Worm (Caenorhabditis elegans) whole organism, young adult: ENCODE measurements around the gene dhs-16.

Source experiments
- B0035.1 ChIP-seq: sonication (generic microtip); optimal IDR thresholded peaks from 2 replicates; lab custom pipeline; 2016; ENCODE audit warnings: missing genetic modification characterization, mild to moderate bottlenecking, missing compliant biosample characterization, missing genotype, missing genetic modification reagents
- C06A6.2 ChIP-seq: fragments of 200-800 bp; sonication (Bioruptor generic); conservative IDR thresholded peaks from 2 replicates; pipeline ENCODE4 v1.3.6; 2022; ENCODE audit warnings: missing genetic modification characterization, missing compliant biosample characterization
- C17E4.6 ChIP-seq: fragments of 200-800 bp; sonication (Bioruptor generic); IDR thresholded peaks from 2 replicates; pipeline ENCODE4 v1.3.6; 2022; ENCODE audit warnings: missing genetic modification reagents, missing genetic modification characterization, missing compliant biosample characterization
- D2030.7 ChIP-seq: fragments of 200-800 bp; sonication (Bioruptor generic); IDR thresholded peaks from 2 replicates; pipeline ENCODE4 v1.3.6; 2022; ENCODE audit warnings: missing genetic modification reagents, missing genetic modification characterization, missing compliant biosample characterization
- F33H1.4 ChIP-seq: fragments of 200-800 bp; sonication (Bioruptor generic); IDR thresholded peaks from 2 replicates; pipeline ENCODE4 v1.3.6; 2022; ENCODE audit warnings: missing genetic modification reagents, missing genetic modification characterization, missing compliant biosample characterization
- F37B4.10 ChIP-seq: fragments of 200-800 bp; sonication (Bioruptor generic); IDR thresholded peaks from 2 replicates; pipeline ENCODE4 v1.3.6; 2022; ENCODE audit warnings: missing genetic modification characterization, missing compliant biosample characterization
- F39B2.1 ChIP-seq: fragments of 200-800 bp; sonication (Bioruptor generic); IDR thresholded peaks from 2 replicates; pipeline ENCODE4 v1.3.6; 2022; ENCODE audit warnings: missing genetic modification reagents, missing genetic modification characterization, missing compliant biosample characterization
- F52B5.7 ChIP-seq: sonication (generic microtip); optimal IDR thresholded peaks from 2 replicates; lab custom pipeline; 2016; ENCODE audit warnings: mild to moderate bottlenecking, missing genetic modification characterization, missing compliant biosample characterization
- F55B11.4 ChIP-seq: sonication (generic microtip); optimal IDR thresholded peaks from 2 replicates; lab custom pipeline; 2016; ENCODE audit warnings: missing compliant biosample characterization, missing genetic modification characterization, borderline replicate concordance; ENCODE audit not compliant: insufficient read depth
- K11D2.4 ChIP-seq: fragments of 200-800 bp; sonication (Bioruptor generic); IDR thresholded peaks from 2 replicates; pipeline ENCODE4 v1.3.6; 2022; ENCODE audit warnings: missing genetic modification reagents, missing genetic modification characterization, missing compliant biosample characterization
- K12H6.12 ChIP-seq: fragments of 200-800 bp; sonication (Bioruptor generic); optimal IDR thresholded peaks from 2 replicates; lab custom pipeline; 2018; ENCODE audit warnings: mild to moderate bottlenecking, missing genetic modification characterization, missing compliant biosample characterization
- T07F8.4 ChIP-seq: sonication (generic microtip); optimal IDR thresholded peaks from 2 replicates; lab custom pipeline; 2016; ENCODE audit warnings: mild to moderate bottlenecking, missing genetic modification characterization, moderate library complexity, missing compliant biosample characterization
- Y53F4B.3 ChIP-seq: fragments of 200-800 bp; sonication (Bioruptor generic); IDR thresholded peaks from 2 replicates; pipeline ENCODE4 v1.3.6; 2022; ENCODE audit warnings: missing genetic modification reagents, missing genetic modification characterization, missing compliant biosample characterization
- Y53G8AR.9 ChIP-seq: fragments of 200-800 bp; sonication (Bioruptor generic); conservative IDR thresholded peaks from 2 replicates; pipeline ENCODE4 v1.3.6; 2022; ENCODE audit warnings: missing genetic modification reagents, missing genetic modification characterization, missing compliant biosample characterization
- ZK185.1 ChIP-seq: sonication (generic microtip); optimal IDR thresholded peaks from 2 replicates; lab custom pipeline; 2016; ENCODE audit warnings: mild to moderate bottlenecking, missing genetic modification characterization, missing compliant biosample characterization; ENCODE audit not compliant: poor library complexity, severe bottlenecking
- aptf-2 ChIP-seq: fragments of 200-800 bp; sonication (Bioruptor generic); conservative IDR thresholded peaks from 2 replicates; pipeline ENCODE4 v1.3.6; 2022; ENCODE audit warnings: missing genetic modification reagents, missing genetic modification characterization, missing compliant biosample characterization
- attf-6 ChIP-seq: fragments of 200-800 bp; sonication (Bioruptor generic); IDR thresholded peaks from 2 replicates; pipeline ENCODE4 v1.3.6; 2022; ENCODE audit warnings: missing genetic modification reagents, missing genetic modification characterization, missing compliant biosample characterization
- cebp-1 ChIP-seq, 2 experiments: fragments of 200-800 bp in 1 of 2; sonication (Bioruptor generic) in 1 of 2; sonication (generic microtip) in 1 of 2; IDR thresholded peaks in 1 of 2; optimal IDR thresholded peaks in 1 of 2; 2 replicates each; pipeline versions ENCODE4 v1.3.6 to Lab custom; 2017 to 2022; ENCODE audit warnings: missing compliant biosample characterization in 2 of 2, missing genetic modification characterization in 2 of 2, mild to moderate bottlenecking in 1 of 2, missing genetic modification reagents in 1 of 2, moderate library complexity in 1 of 2
- ceh-91 ChIP-seq: fragments of 200-800 bp; sonication (Bioruptor generic); IDR thresholded peaks from 2 replicates; pipeline ENCODE4 v1.3.6; 2022; ENCODE audit warnings: missing genetic modification reagents, missing genetic modification characterization, missing compliant biosample characterization
- chd-7 ChIP-seq: sonication (generic microtip); optimal IDR thresholded peaks from 2 replicates; lab custom pipeline; 2016; ENCODE audit warnings: mild to moderate bottlenecking, missing genetic modification characterization, moderate library complexity, missing compliant biosample characterization
- egl-44 ChIP-seq: fragments of 200-800 bp; sonication (Bioruptor generic); IDR thresholded peaks from 2 replicates; pipeline ENCODE4 v1.3.6; 2022; ENCODE audit warnings: missing genetic modification reagents, missing genetic modification characterization, missing compliant biosample characterization
- gei-17 ChIP-seq: fragments of 200-800 bp; sonication (Bioruptor generic); optimal IDR thresholded peaks from 2 replicates; lab custom pipeline; 2018; ENCODE audit warnings: mild to moderate bottlenecking, missing genetic modification characterization, missing compliant biosample characterization
- hsf-1 ChIP-seq: fragments of 200-800 bp; sonication (Bioruptor generic); IDR thresholded peaks from 2 replicates; pipeline ENCODE4 v1.3.6; 2022; ENCODE audit warnings: missing genetic modification reagents, missing genetic modification characterization, missing compliant biosample characterization
- lin-26 ChIP-seq: fragments of 200-800 bp; sonication (Bioruptor generic); IDR thresholded peaks from 2 replicates; pipeline ENCODE4 v1.3.6; 2022; ENCODE audit warnings: missing genetic modification reagents, missing genetic modification characterization, missing compliant biosample characterization
- madf-3 ChIP-seq: fragments of 200-800 bp; sonication (Bioruptor generic); IDR thresholded peaks from 2 replicates; pipeline ENCODE4 v1.3.6; 2022; ENCODE audit warnings: missing genetic modification reagents, missing genetic modification characterization, missing compliant biosample characterization
- mcd-1 ChIP-seq: fragments of 200-800 bp; sonication (Bioruptor generic); IDR thresholded peaks from 2 replicates; pipeline ENCODE4 v1.3.6; 2022; ENCODE audit warnings: missing genetic modification reagents, missing genetic modification characterization, missing compliant biosample characterization
- nhr-179 ChIP-seq: sonication (generic microtip); optimal IDR thresholded peaks from 2 replicates; lab custom pipeline; 2016; ENCODE audit warnings: mild to moderate bottlenecking, missing genetic modification characterization, missing compliant biosample characterization
- nhr-80 ChIP-seq: sonication (generic microtip); optimal IDR thresholded peaks from 2 replicates; lab custom pipeline; 2016; ENCODE audit warnings: missing genetic modification characterization, missing compliant biosample characterization
- rec-8 ChIP-seq, 2 experiments: sonication (generic microtip); optimal IDR thresholded peaks; 2 replicates each; lab custom pipeline; 2016; ENCODE audit warnings: mild to moderate bottlenecking in 2 of 2, missing genetic modification characterization in 2 of 2, missing genetic modification reagents in 2 of 2, missing genotype in 2 of 2, missing biosample characterization in 1 of 2, missing compliant biosample characterization in 1 of 2, moderate library complexity in 1 of 2
- somi-1 ChIP-seq: fragments of 200-800 bp; sonication (Bioruptor generic); optimal IDR thresholded peaks from 2 replicates; lab custom pipeline; 2018; ENCODE audit warnings: mild to moderate bottlenecking, missing genetic modification characterization, missing compliant biosample characterization
- sptf-2 ChIP-seq: fragments of 200-800 bp; sonication (Bioruptor generic); optimal IDR thresholded peaks from 2 replicates; lab custom pipeline; 2018; ENCODE audit warnings: mild to moderate bottlenecking, missing genetic modification characterization, missing compliant biosample characterization
- tbp1 ChIP-seq: fragments of 200-800 bp; sonication (Bioruptor generic); optimal IDR thresholded peaks from 2 replicates; lab custom pipeline; 2018; ENCODE audit warnings: mild to moderate bottlenecking, missing genetic modification characterization, missing compliant biosample characterization
- ztf-18 ChIP-seq: sonication (generic microtip); optimal IDR thresholded peaks from 2 replicates; lab custom pipeline; 2016; ENCODE audit warnings: missing genotype, mild to moderate bottlenecking, missing genetic modification characterization, missing compliant biosample characterization
- ztf-22 ChIP-seq: fragments of 200-800 bp; sonication (Bioruptor generic); optimal IDR thresholded peaks from 2 replicates; lab custom pipeline; 2018; ENCODE audit warnings: mild to moderate bottlenecking, missing genetic modification characterization, moderate library complexity, missing compliant biosample characterization
- ztf-3 ChIP-seq: fragments of 200-800 bp; sonication (Bioruptor generic); optimal IDR thresholded peaks from 2 replicates; lab custom pipeline; 2018; ENCODE audit warnings: mild to moderate bottlenecking, missing genetic modification characterization, missing compliant biosample characterization

Gene dhs-16

ce11 chrV:5943167-5943566 lies 40.4 kb upstream of the dhs-16 start, which contains the start of gene pst-1:
TSS of gene pst-1 (plus strand) at chrV:5943467.
- no peak for TF ChIP-seq ztf-18 (tag; lab: Kevin White, UChicago)
- TF ChIP-seq F55B11.4 (tag; lab: Kevin White, UChicago), result no peak
- TF ChIP-seq cebp-1 (GFP tag; IDR thresholded peaks at IDR 0.05; lab: Robert Waterston, UW), result no peak
- TF ChIP-seq cebp-1 (tag; optimal IDR thresholded peaks at IDR 0.05; lab: Kevin White, UChicago), result no peak
- no peak for TF ChIP-seq D2030.7 (GFP tag; lab: Robert Waterston, UW)
- no peak for TF ChIP-seq aptf-2 (GFP tag; lab: Robert Waterston, UW)
- no peak for TF ChIP-seq ztf-22 (GFP tag; lab: Kevin White, UChicago)
- no peak for TF ChIP-seq somi-1 (GFP tag; lab: Kevin White, UChicago)

ce11 chrV:5949674-5950149 lies 33.8 kb upstream of the dhs-16 start:
- TF ChIP-seq K12H6.12 (tag; lab: Kevin White, UChicago) (no peak), chd-7 (tag; lab: Kevin White, UChicago) (no peak), rec-8 (tag; optimal IDR thresholded peaks at IDR 0.05; lab: Kevin White, UChicago) (no peak), nhr-80 (tag; lab: Kevin White, UChicago) (no peak)

ce11 chrV:5951133-5951532 lies 32.4 kb upstream of the dhs-16 start, which contains the start of gene M03F8.1:
TSS of gene M03F8.1 (plus strand) at chrV:5951433.
- TF ChIP-seq gei-17 (no peak), F39B2.1 (no peak), nhr-179 (no peak), madf-3 (GFP tag; lab: Robert Waterston, UW) (no peak), K11D2.4 (GFP tag; lab: Robert Waterston, UW) (no peak), ztf-18 (tag; lab: Kevin White, UChicago) (no peak), F33H1.4 (GFP tag; lab: Robert Waterston, UW) (no peak), mcd-1 (GFP tag; lab: Robert Waterston, UW) (no peak), somi-1 (GFP tag; lab: Kevin White, UChicago) (no peak), lin-26 (GFP tag; lab: Robert Waterston, UW) (no peak), F37B4.10 (no peak), ceh-91 (GFP tag; lab: Robert Waterston, UW) (no peak), B0035.1 (tag; lab: Kevin White, UChicago) (no peak), sptf-2 (no peak), C06A6.2 (GFP tag; lab: Robert Waterston, UW) (no peak), C17E4.6 (GFP tag; lab: Robert Waterston, UW) (no peak), egl-44 (no peak), ztf-3 (GFP tag; lab: Kevin White, UChicago) (no peak), F52B5.7 (no peak)

- no peak for TF ChIP-seq Y53F4B.3 (GFP tag; lab: Robert Waterston, UW)
- no peak for TF ChIP-seq sptf-2
- no peak for TF ChIP-seq Y53G8AR.9
- TF ChIP-seq hsf-1 (GFP tag; lab: Robert Waterston, UW), result no peak
- no peak for TF ChIP-seq madf-3 (GFP tag; lab: Robert Waterston, UW)
Measured at ce11 chrV:5953086-5953485, 30.5 kb upstream of the dhs-16 start.

- TF ChIP-seq T07F8.4 (tag; lab: Kevin White, UChicago), result no peak
- no peak for TF ChIP-seq tbp1
- TF ChIP-seq ZK185.1, result no peak
- no peak for TF ChIP-seq chd-7 (tag; lab: Kevin White, UChicago)
- no peak for TF ChIP-seq attf-6
- no peak for TF ChIP-seq nhr-80 (tag; lab: Kevin White, UChicago)
Measured at ce11 chrV:5954747-5955146, 28.8 kb upstream of the dhs-16 start, which contains the start of gene M03F8.6. TSS of gene M03F8.6 (minus strand) at chrV:5954847.
